Worm (Caenorhabditis elegans) whole organism, L2 larva: ENCODE data around the gene ugtp-1.
A peak's percentile ranks its signal among the peaks of the same experiment; 100 is the strongest.

ENCODE experiments used
- C34F6.9 ChIP-seq: fragments of 150-350 bp; optimal IDR thresholded peaks from 2 replicates; lab custom pipeline; 2014; ENCODE audit warnings: missing biosample characterization, missing genetic modification characterization
- F13H6.1 ChIP-seq: sonication (generic microtip); optimal IDR thresholded peaks from 2 replicates; lab custom pipeline; 2016; ENCODE audit warnings: missing genetic modification characterization, missing compliant biosample characterization
- R02D3.7 ChIP-seq: fragments of 150-350 bp; optimal IDR thresholded peaks from 2 replicates; lab custom pipeline; 2014; ENCODE audit warnings: missing biosample characterization, missing genetic modification characterization
- Y55F3AM.14 ChIP-seq: fragments of 200-800 bp; sonication (Bioruptor generic); optimal IDR thresholded peaks from 2 replicates; lab custom pipeline; 2018; ENCODE audit warnings: mild to moderate bottlenecking, missing genetic modification characterization, missing compliant biosample characterization
- ZK546.5 ChIP-seq: sonication (generic microtip); optimal IDR thresholded peaks from 2 replicates; lab custom pipeline; 2017; ENCODE audit warnings: missing biosample characterization, missing genetic modification characterization
- alr-1 ChIP-seq: fragments of 150-350 bp; optimal IDR thresholded peaks from 2 replicates; lab custom pipeline; 2014; ENCODE audit warnings: missing biosample characterization, missing genetic modification characterization
- aly-2 ChIP-seq: fragments of 150-350 bp; optimal IDR thresholded peaks from 2 replicates; lab custom pipeline; 2014; ENCODE audit warnings: missing biosample characterization, missing genetic modification characterization
- ama-1 ChIP-seq: fragments of 150-350 bp; optimal IDR thresholded peaks from 2 replicates; lab custom pipeline; 2018; ENCODE audit warnings: inconsistent platforms
- blmp-1 ChIP-seq: sonication (generic microtip); optimal IDR thresholded peaks from 2 replicates; lab custom pipeline; 2017; ENCODE audit warnings: missing genetic modification characterization, mild to moderate bottlenecking, missing compliant biosample characterization, antibody characterized with exemption, moderate library complexity; ENCODE audit not compliant: insufficient read depth
- ceh-82 ChIP-seq: fragments of 150-350 bp; optimal IDR thresholded peaks from 2 replicates; lab custom pipeline; 2014; ENCODE audit warnings: missing biosample characterization, missing genetic modification characterization
- crh-2 ChIP-seq: sonication (generic microtip); optimal IDR thresholded peaks from 2 replicates; lab custom pipeline; 2017; ENCODE audit warnings: missing biosample characterization, missing genetic modification characterization
- dmd-4 ChIP-seq: sonication (generic microtip); optimal IDR thresholded peaks from 2 replicates; lab custom pipeline; 2017; ENCODE audit warnings: missing biosample characterization, missing genetic modification characterization
- egl-27 ChIP-seq: sonication (generic microtip); optimal IDR thresholded peaks from 3 replicates; lab custom pipeline; 2017; ENCODE audit warnings: missing biosample characterization, missing genetic modification reagents, missing genetic modification characterization
- elt-1 ChIP-seq: fragments of 150-350 bp; optimal IDR thresholded peaks from 2 replicates; lab custom pipeline; 2014; ENCODE audit warnings: missing biosample characterization, missing genetic modification characterization
- elt-3 ChIP-seq: sonication (generic microtip); optimal IDR thresholded peaks from 2 replicates; lab custom pipeline; 2017; ENCODE audit warnings: missing biosample characterization, missing genetic modification characterization
- fos-1 ChIP-seq: fragments of 150-350 bp; optimal IDR thresholded peaks from 2 replicates; lab custom pipeline; 2014; ENCODE audit warnings: missing biosample characterization, missing genetic modification characterization
- gmeb-1 ChIP-seq: fragments of 150-350 bp; optimal IDR thresholded peaks from 2 replicates; lab custom pipeline; 2014; ENCODE audit warnings: missing biosample characterization, missing genetic modification characterization
- lin-11 ChIP-seq: fragments of 150-350 bp; sonication (generic microtip); optimal IDR thresholded peaks from 2 replicates; lab custom pipeline; 2014; ENCODE audit warnings: missing biosample characterization, missing genetic modification characterization, inconsistent platforms, mixed read lengths
- lsy-2 ChIP-seq, 2 experiments: fragments of 150-350 bp in 1 of 2; sonication (generic microtip) in 1 of 2; optimal IDR thresholded peaks; 2 replicates each; lab custom pipeline; 2014 to 2017; ENCODE audit warnings: missing biosample characterization in 2 of 2, missing genetic modification characterization in 2 of 2
- mab-5 ChIP-seq: fragments of 150-350 bp; optimal IDR thresholded peaks from 2 replicates; lab custom pipeline; 2014; ENCODE audit warnings: missing biosample characterization, missing genetic modification characterization
- mbf-1 ChIP-seq: sonication (generic microtip); optimal IDR thresholded peaks from 2 replicates; lab custom pipeline; 2017; ENCODE audit warnings: missing biosample characterization, missing genetic modification characterization
- mdl-1 ChIP-seq, 2 experiments: fragments of 150-350 bp in 1 of 2; sonication (generic microtip) in 1 of 2; optimal IDR thresholded peaks; 2 replicates each; lab custom pipeline; 2017; ENCODE audit warnings: missing biosample characterization in 2 of 2, missing genetic modification characterization in 2 of 2
- nhr-10 ChIP-seq: sonication (generic microtip); optimal IDR thresholded peaks from 2 replicates; lab custom pipeline; 2017; ENCODE audit warnings: missing biosample characterization, missing genetic modification characterization
- nhr-11 ChIP-seq: fragments of 150-350 bp; optimal IDR thresholded peaks from 2 replicates; lab custom pipeline; 2014; ENCODE audit warnings: missing biosample characterization, missing genetic modification characterization
- nhr-12 ChIP-seq: fragments of 150-350 bp; optimal IDR thresholded peaks from 2 replicates; lab custom pipeline; 2014; ENCODE audit warnings: missing biosample characterization, missing genetic modification characterization
- nhr-129 ChIP-seq: fragments of 150-350 bp; optimal IDR thresholded peaks from 2 replicates; lab custom pipeline; 2014; ENCODE audit warnings: missing biosample characterization, missing genetic modification characterization
- nhr-21 ChIP-seq: fragments of 150-350 bp; optimal IDR thresholded peaks from 2 replicates; lab custom pipeline; 2014; ENCODE audit warnings: missing biosample characterization, missing genetic modification characterization
- nhr-23 ChIP-seq: fragments of 150-350 bp; optimal IDR thresholded peaks from 2 replicates; lab custom pipeline; 2014; ENCODE audit warnings: missing biosample characterization, missing genetic modification reagents, missing genetic modification characterization
- nhr-237 ChIP-seq: fragments of 150-350 bp; optimal IDR thresholded peaks from 2 replicates; lab custom pipeline; 2014; ENCODE audit warnings: missing biosample characterization, missing genetic modification characterization
- nhr-25 ChIP-seq: fragments of 150-350 bp; sonication (generic microtip); optimal IDR thresholded peaks from 3 replicates; lab custom pipeline; 2014; ENCODE audit warnings: missing biosample characterization, missing genetic modification characterization
- nhr-6 ChIP-seq: fragments of 150-350 bp; optimal IDR thresholded peaks from 2 replicates; lab custom pipeline; 2014; ENCODE audit warnings: missing biosample characterization, missing genetic modification characterization
- nhr-77 ChIP-seq: fragments of 150-350 bp; optimal IDR thresholded peaks from 2 replicates; lab custom pipeline; 2014; ENCODE audit warnings: missing biosample characterization, missing genetic modification characterization
- peb-1 ChIP-seq: fragments of 150-350 bp; optimal IDR thresholded peaks from 2 replicates; lab custom pipeline; 2014; ENCODE audit warnings: missing biosample characterization, missing genetic modification characterization
- sem-4 ChIP-seq: fragments of 150-350 bp; optimal IDR thresholded peaks from 2 replicates; lab custom pipeline; 2014; ENCODE audit warnings: missing biosample characterization, missing genetic modification reagents, missing genetic modification characterization
- skn-1 ChIP-seq: sonication (generic microtip); optimal IDR thresholded peaks from 2 replicates; lab custom pipeline; 2017; ENCODE audit warnings: missing biosample characterization, missing genetic modification characterization
- sma-3 ChIP-seq: sonication (generic microtip); optimal IDR thresholded peaks from 2 replicates; lab custom pipeline; 2016; ENCODE audit warnings: missing genetic modification reagents, missing genetic modification characterization, missing compliant biosample characterization
- sma-9 ChIP-seq, 2 experiments: fragments of 150-350 bp in 1 of 2; sonication (generic microtip) in 1 of 2; optimal IDR thresholded peaks; 2 replicates each; lab custom pipeline; 2014 to 2016; ENCODE audit warnings: missing genetic modification characterization in 2 of 2, mild to moderate bottlenecking in 1 of 2, missing biosample characterization in 1 of 2, missing compliant biosample characterization in 1 of 2, missing genetic modification reagents in 1 of 2, moderate library complexity in 1 of 2
- snpc-4 ChIP-seq: fragments of 150-350 bp; optimal IDR thresholded peaks from 2 replicates; lab custom pipeline; 2014; ENCODE audit warnings: missing biosample characterization, missing genetic modification characterization
- unc-39 ChIP-seq: fragments of 150-350 bp; optimal IDR thresholded peaks from 2 replicates; lab custom pipeline; 2014; ENCODE audit warnings: missing biosample characterization, missing genetic modification characterization
- unc-55 ChIP-seq: fragments of 150-350 bp; sonication (generic microtip); optimal IDR thresholded peaks from 3 replicates; lab custom pipeline; 2014; ENCODE audit warnings: missing biosample characterization, missing genetic modification reagents, missing genetic modification characterization
- unc-62 ChIP-seq: fragments of 150-350 bp; optimal IDR thresholded peaks from 2 replicates; lab custom pipeline; 2014; ENCODE audit warnings: missing biosample characterization, missing genetic modification reagents, missing genetic modification characterization
- zag-1 ChIP-seq: fragments of 150-350 bp; optimal IDR thresholded peaks from 2 replicates; lab custom pipeline; 2014; ENCODE audit warnings: missing biosample characterization, missing genetic modification characterization
- ztf-1 ChIP-seq: fragments of 200-800 bp; sonication (Bioruptor generic); conservative IDR thresholded peaks from 2 replicates; pipeline ENCODE4 v1.3.6; 2022; ENCODE audit warnings: missing genetic modification characterization, missing compliant biosample characterization
- ztf-11 ChIP-seq: sonication (generic microtip); optimal IDR thresholded peaks from 2 replicates; lab custom pipeline; 2017; ENCODE audit warnings: missing biosample characterization, missing genetic modification characterization

ugtp-1 gene

DNA sequence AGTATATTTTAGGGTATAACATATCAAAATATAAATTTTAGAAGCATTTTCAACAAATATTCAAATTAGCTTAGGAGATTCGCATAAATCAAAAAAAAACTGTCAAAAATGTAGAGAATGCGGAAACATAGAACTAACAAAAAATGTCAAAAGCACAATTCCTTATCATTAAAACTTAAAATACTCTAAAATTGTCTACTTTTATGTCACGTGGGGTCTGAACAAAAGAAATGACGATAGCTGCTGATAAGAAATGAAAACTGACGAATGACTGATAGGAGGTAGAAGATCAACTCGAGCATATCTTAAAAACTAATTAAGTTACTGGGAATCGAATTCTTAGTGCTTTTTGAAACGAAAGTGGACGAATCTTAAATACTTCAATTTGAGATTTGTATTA, 16.8 kb downstream of the ugtp-1 start:
- TF ChIP-seq gmeb-1 (tag; lab: Kevin White, UChicago), result peak; percentile 57
- no peak for TF ChIP-seq nhr-12
- no peak for TF ChIP-seq elt-1 (tag; lab: Kevin White, UChicago)
- peak; percentile 43 for TF ChIP-seq crh-2 (tag; lab: Kevin White, UChicago)
- no peak for TF ChIP-seq nhr-21 (tag; lab: Kevin White, UChicago)
- TF ChIP-seq peb-1 (tag; lab: Kevin White, UChicago), result no peak
- no peak for TF ChIP-seq C34F6.9 (tag; lab: Kevin White, UChicago)
- no peak for TF ChIP-seq ztf-1 (GFP tag; lab: Robert Waterston, UW)
- peak; percentile 94 for TF ChIP-seq sma-9 (GFP tag; optimal IDR thresholded peaks at IDR 0.05; lab: Kevin White, UChicago)
- no peak for TF ChIP-seq sma-9 (tag; optimal IDR thresholded peaks at IDR 0.05; lab: Kevin White, UChicago)
- TF ChIP-seq egl-27 (tag; lab: Kevin White, UChicago), result no peak
- no peak for TF ChIP-seq nhr-237 (tag; lab: Kevin White, UChicago)
- TF ChIP-seq nhr-23 (tag; lab: Kevin White, UChicago), result no peak
- no peak for TF ChIP-seq ZK546.5 (tag; lab: Kevin White, UChicago)
- TF ChIP-seq unc-55 (GFP tag; lab: Kevin White, UChicago), result no peak
- no peak for TF ChIP-seq snpc-4
- TF ChIP-seq sem-4 (tag; lab: Kevin White, UChicago), result no peak
- no peak for TF ChIP-seq mbf-1 (tag; lab: Kevin White, UChicago)
- TF ChIP-seq nhr-77 (tag; lab: Kevin White, UChicago), result no peak
- peak; percentile 34 to 56 for TF ChIP-seq mdl-1 (tag; optimal IDR thresholded peaks at IDR 0.05; lab: Kevin White, UChicago)
- TF ChIP-seq elt-3 (tag; lab: Kevin White, UChicago), result no peak
- TF ChIP-seq unc-39, result no peak
- no peak for TF ChIP-seq dmd-4 (tag; lab: Kevin White, UChicago)
- no peak for TF ChIP-seq blmp-1
- no peak for TF ChIP-seq unc-62 (GFP tag; lab: Kevin White, UChicago)
- no peak for TF ChIP-seq ceh-82 (tag; lab: Kevin White, UChicago)
- TF ChIP-seq fos-1 (tag; lab: Kevin White, UChicago), result peak; percentile 61
- no peak for TF ChIP-seq lsy-2 (tag; optimal IDR thresholded peaks at IDR 0.05; lab: Kevin White, UChicago)
- TF ChIP-seq nhr-11 (tag; lab: Kevin White, UChicago), result no peak
- TF ChIP-seq nhr-25 (tag; lab: Kevin White, UChicago), result no peak
- no peak for TF ChIP-seq Y55F3AM.14 (GFP tag; lab: Kevin White, UChicago)
- no peak for TF ChIP-seq R02D3.7 (tag; lab: Kevin White, UChicago)
- TF ChIP-seq alr-1, result no peak
- no peak for TF ChIP-seq zag-1 (tag; lab: Kevin White, UChicago)
- TF ChIP-seq mab-5 (tag; lab: Kevin White, UChicago), result no peak
- TF ChIP-seq sma-3 (GFP tag; lab: Kevin White, UChicago), result no peak

DNA sequence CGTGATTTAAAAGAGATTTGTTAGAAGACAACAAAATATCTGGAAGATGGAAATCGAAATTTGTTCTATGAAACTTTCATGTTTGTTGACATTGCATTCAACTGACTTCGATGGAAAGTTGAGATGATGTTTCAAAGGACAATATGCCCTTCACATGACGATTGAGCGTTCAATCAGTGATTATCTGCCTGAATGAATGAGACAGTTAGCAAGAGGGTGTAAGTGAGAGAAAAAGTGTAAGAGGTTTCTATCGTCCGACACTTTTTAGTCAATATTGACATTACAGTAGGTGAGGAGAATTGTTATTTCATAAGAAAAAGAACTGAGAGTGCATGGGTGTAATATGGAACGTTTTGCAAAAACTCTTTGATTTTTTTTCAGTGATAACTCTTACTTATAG, 17.3 kb downstream of the ugtp-1 start:
- TF ChIP-seq fos-1 (tag; lab: Kevin White, UChicago) (peak; percentile 21), nhr-129 (tag; lab: Kevin White, UChicago) (peak; percentile 75), R02D3.7 (tag; lab: Kevin White, UChicago) (no peak), ztf-1 (GFP tag; lab: Robert Waterston, UW) (no peak), nhr-6 (tag; lab: Kevin White, UChicago) (peak; percentile 38), sma-9 (GFP tag; optimal IDR thresholded peaks at IDR 0.05; lab: Kevin White, UChicago) (peak; percentile 76), sma-9 (tag; optimal IDR thresholded peaks at IDR 0.05; lab: Kevin White, UChicago) (no peak), nhr-237 (tag; lab: Kevin White, UChicago) (no peak), crh-2 (tag; lab: Kevin White, UChicago) (peak; percentile 34), dmd-4 (tag; lab: Kevin White, UChicago) (no peak), lsy-2 (tag; optimal IDR thresholded peaks at IDR 0.05; lab: Kevin White, UChicago) (peak in 1 of 2 experiments; percentile 15), ztf-11 (tag; lab: Kevin White, UChicago) (no peak), F13H6.1 (tag; lab: Kevin White, UChicago) (peak; percentile 5), mdl-1 (tag; optimal IDR thresholded peaks at IDR 0.05; lab: Kevin White, UChicago) (no peak), blmp-1 (peak; percentile 55), ceh-82 (tag; lab: Kevin White, UChicago) (no peak)
- TF ChIP-seq, all 48 proteins: peak for 8

DNA sequence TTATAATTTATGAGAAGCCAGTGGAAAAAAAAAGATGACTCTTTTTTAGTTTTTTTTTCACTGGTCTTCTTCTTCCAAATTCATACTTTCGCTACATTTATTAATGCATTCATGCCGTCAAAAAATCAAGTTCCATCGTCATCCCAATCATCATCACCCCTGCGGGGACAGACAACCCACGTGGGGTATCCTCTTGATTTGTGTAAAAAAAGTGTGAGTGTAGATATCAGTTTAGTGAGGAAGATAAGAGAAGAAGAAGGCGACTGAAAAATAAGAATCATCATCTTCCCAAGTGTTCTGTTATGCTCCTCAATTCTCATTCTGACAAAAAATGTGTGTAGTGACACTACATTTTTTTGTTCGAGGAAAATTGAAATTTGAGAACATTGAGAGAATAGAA, 18.5 kb downstream of the ugtp-1 start:
- TF ChIP-seq sma-3 (GFP tag; lab: Kevin White, UChicago), result no peak
- peak in 1 of 2 experiments; percentile 18 for TF ChIP-seq lsy-2 (tag; optimal IDR thresholded peaks at IDR 0.05; lab: Kevin White, UChicago)
- TF ChIP-seq Y55F3AM.14 (GFP tag; lab: Kevin White, UChicago), result no peak
- no peak for TF ChIP-seq peb-1 (tag; lab: Kevin White, UChicago)
- TF ChIP-seq nhr-10 (tag; lab: Kevin White, UChicago), result no peak
- no peak for TF ChIP-seq nhr-12
- TF ChIP-seq lin-11 (tag; lab: Kevin White, UChicago), result no peak
- TF ChIP-seq mab-5 (tag; lab: Kevin White, UChicago), result no peak
- no peak for TF ChIP-seq nhr-11 (tag; lab: Kevin White, UChicago)
- no peak for TF ChIP-seq nhr-237 (tag; lab: Kevin White, UChicago)
- no peak for TF ChIP-seq ZK546.5 (tag; lab: Kevin White, UChicago)
- TF ChIP-seq egl-27 (tag; lab: Kevin White, UChicago), result no peak
- no peak for TF ChIP-seq zag-1 (tag; lab: Kevin White, UChicago)
- TF ChIP-seq gmeb-1 (tag; lab: Kevin White, UChicago), result no peak
- TF ChIP-seq aly-2 (tag; lab: Kevin White, UChicago), result no peak
- TF ChIP-seq ceh-82 (tag; lab: Kevin White, UChicago), result no peak
- TF ChIP-seq ama-1 (lab: Kevin White, UChicago), result no peak
- TF ChIP-seq mdl-1 (tag; optimal IDR thresholded peaks at IDR 0.05; lab: Kevin White, UChicago), result peak in 1 of 2 experiments; percentile 33
- TF ChIP-seq sem-4 (tag; lab: Kevin White, UChicago), result no peak
- no peak for TF ChIP-seq unc-55 (GFP tag; lab: Kevin White, UChicago)
- no peak for TF ChIP-seq nhr-21 (tag; lab: Kevin White, UChicago)
- no peak for TF ChIP-seq ztf-11 (tag; lab: Kevin White, UChicago)
- TF ChIP-seq crh-2 (tag; lab: Kevin White, UChicago), result no peak
- no peak for TF ChIP-seq fos-1 (tag; lab: Kevin White, UChicago)
- TF ChIP-seq F13H6.1 (tag; lab: Kevin White, UChicago), result peak; percentile 2
- no peak for TF ChIP-seq elt-1 (tag; lab: Kevin White, UChicago)
- no peak for TF ChIP-seq ztf-1 (GFP tag; lab: Robert Waterston, UW)
- TF ChIP-seq nhr-23 (tag; lab: Kevin White, UChicago), result no peak
- no peak for TF ChIP-seq skn-1
- TF ChIP-seq R02D3.7 (tag; lab: Kevin White, UChicago), result no peak
